Fruit fly (Drosophila melanogaster) Kc167 (cell line): ENCODE measurements around the gene CG6294.

Experiments
- Myc ChIP-seq: fragments of >200 bp; optimal IDR thresholded peaks from 2 replicates; lab custom pipeline; 2017; ENCODE audit warnings: missing external identifiers
- h ChIP-seq: fragments of >200 bp; optimal IDR thresholded peaks from 3 replicates; lab custom pipeline; 2018; ENCODE audit warnings: missing external identifiers
- insv ChIP-seq: fragments of >200 bp; optimal IDR thresholded peaks from 3 replicates; lab custom pipeline; 2018; ENCODE audit warnings: missing external identifiers
- psq ChIP-seq: fragments of >200 bp; optimal IDR thresholded peaks from 2 replicates; lab custom pipeline; 2017; ENCODE audit warnings: missing external identifiers

DNA sequence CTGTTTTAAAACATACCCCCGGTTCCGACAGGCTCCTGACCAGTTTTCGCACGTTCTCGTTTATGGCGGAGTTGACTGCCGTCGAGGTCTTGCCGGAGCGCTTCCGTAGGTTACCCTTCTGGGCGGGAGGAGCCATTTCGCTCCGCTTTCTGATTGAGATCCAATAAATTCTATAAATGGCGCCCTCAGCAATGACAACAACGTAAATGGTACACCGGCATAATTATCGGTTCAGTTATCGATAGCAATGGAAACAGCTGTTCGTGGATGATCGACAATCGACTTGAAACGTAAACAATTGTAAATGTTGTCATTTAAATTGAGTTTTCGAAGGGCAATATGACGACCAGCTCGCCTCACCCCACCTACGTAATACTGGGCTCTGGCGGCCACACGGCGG is 9.4 kb downstream of the CG6294 start, which contains the start of the genes Grip128 and Alg14:
- TF ChIP-seq Myc (lab: Kevin White, UChicago), result no peak
- no peak for TF ChIP-seq psq (lab: Kevin White, UChicago)
- no peak for TF ChIP-seq h (lab: Kevin White, UChicago)
- no peak for TF ChIP-seq insv (lab: Kevin White, UChicago)
